Worm (Caenorhabditis elegans) whole organism, L3 larva: ENCODE results near the gene F19H8.2.

Experiments used
- fos-1 ChIP-seq: fragments of 150-350 bp; optimal IDR thresholded peaks from 2 replicates; lab custom pipeline; 2014; ENCODE audit warnings: missing biosample characterization, missing genetic modification characterization
- nhr-237 ChIP-seq: fragments of 150-350 bp; optimal IDR thresholded peaks from 2 replicates; lab custom pipeline; 2014; ENCODE audit warnings: missing biosample characterization, missing genetic modification characterization
- ztf-4 ChIP-seq: fragments of 150-350 bp; optimal IDR thresholded peaks from 2 replicates; lab custom pipeline; 2014; ENCODE audit warnings: missing biosample characterization, missing genetic modification characterization

DNA sequence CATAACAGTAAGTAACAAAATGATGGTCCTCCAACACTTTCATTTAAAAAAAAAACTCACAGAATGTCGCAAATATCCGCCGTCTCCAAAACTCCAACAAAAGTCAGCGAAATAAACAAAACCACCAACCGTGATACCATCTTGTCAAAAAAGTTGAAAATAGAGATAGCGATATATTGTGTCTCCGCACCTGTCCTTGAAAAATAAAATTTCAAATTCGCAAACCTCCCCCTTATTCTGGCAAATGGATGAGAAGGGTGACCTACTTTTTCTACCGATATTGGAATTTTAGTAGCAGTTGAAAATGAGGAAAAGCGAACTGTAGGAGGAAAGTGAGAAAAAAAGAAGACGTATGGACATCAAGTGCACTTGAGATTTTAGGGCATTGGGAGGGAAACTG lies at the start of gene F19H8.2:
- TF ChIP-seq nhr-237 (tag; lab: Kevin White, UChicago) (no peak), fos-1 (tag; lab: Kevin White, UChicago) (no peak), ztf-4 (tag; lab: Kevin White, UChicago) (no peak)
